Worm (Caenorhabditis elegans) whole organism, young adult: ENCODE results near the gene msp-33.
A peak's percentile ranks its signal among the peaks of the same experiment; 100 is the strongest.

Experiments
- B0019.2 ChIP-seq: fragments of 200-800 bp; sonication (Bioruptor generic); conservative IDR thresholded peaks from 2 replicates; pipeline ENCODE4 v1.3.6; 2022; ENCODE audit warnings: missing genetic modification reagents, missing genetic modification characterization, missing compliant biosample characterization
- B0035.1 ChIP-seq: sonication (generic microtip); optimal IDR thresholded peaks from 2 replicates; lab custom pipeline; 2016; ENCODE audit warnings: missing genetic modification characterization, mild to moderate bottlenecking, missing compliant biosample characterization, missing genotype, missing genetic modification reagents
- B0261.1 ChIP-seq: sonication (generic microtip); optimal IDR thresholded peaks from 2 replicates; lab custom pipeline; 2016; ENCODE audit warnings: mild to moderate bottlenecking, missing genetic modification characterization, moderate library complexity, missing compliant biosample characterization
- C06A6.2 ChIP-seq: fragments of 200-800 bp; sonication (Bioruptor generic); conservative IDR thresholded peaks from 2 replicates; pipeline ENCODE4 v1.3.6; 2022; ENCODE audit warnings: missing genetic modification characterization, missing compliant biosample characterization
- C17E4.6 ChIP-seq: fragments of 200-800 bp; sonication (Bioruptor generic); IDR thresholded peaks from 2 replicates; pipeline ENCODE4 v1.3.6; 2022; ENCODE audit warnings: missing genetic modification reagents, missing genetic modification characterization, missing compliant biosample characterization
- F37B4.10 ChIP-seq: fragments of 200-800 bp; sonication (Bioruptor generic); IDR thresholded peaks from 2 replicates; pipeline ENCODE4 v1.3.6; 2022; ENCODE audit warnings: missing genetic modification characterization, missing compliant biosample characterization
- F57C9.4 ChIP-seq: sonication (generic microtip); optimal IDR thresholded peaks from 2 replicates; lab custom pipeline; 2017; ENCODE audit warnings: mild to moderate bottlenecking, missing genetic modification characterization, missing compliant biosample characterization
- T07F8.4 ChIP-seq: sonication (generic microtip); optimal IDR thresholded peaks from 2 replicates; lab custom pipeline; 2016; ENCODE audit warnings: mild to moderate bottlenecking, missing genetic modification characterization, moderate library complexity, missing compliant biosample characterization
- Y67H2A.10 ChIP-seq: fragments of 200-800 bp; sonication (Bioruptor generic); conservative IDR thresholded peaks from 2 replicates; pipeline ENCODE4 v1.3.6; 2022; ENCODE audit warnings: missing genetic modification reagents, missing genetic modification characterization, missing compliant biosample characterization
- Y79H2A.3 ChIP-seq: fragments of 200-800 bp; sonication (Bioruptor generic); conservative IDR thresholded peaks from 2 replicates; pipeline ENCODE4 v1.3.6; 2022; ENCODE audit warnings: missing genetic modification reagents, missing genetic modification characterization, missing compliant biosample characterization
- Y95B8A.8 ChIP-seq: fragments of 200-800 bp; sonication (Bioruptor generic); IDR thresholded peaks from 2 replicates; pipeline ENCODE4 v1.3.6; 2022; ENCODE audit warnings: missing genetic modification reagents, missing genetic modification characterization, missing compliant biosample characterization
- akir-1 ChIP-seq: fragments of 200-800 bp; sonication (Bioruptor generic); optimal IDR thresholded peaks from 2 replicates; lab custom pipeline; 2018; ENCODE audit warnings: mild to moderate bottlenecking, missing genetic modification characterization, moderate library complexity, missing compliant biosample characterization
- aptf-2 ChIP-seq: fragments of 200-800 bp; sonication (Bioruptor generic); conservative IDR thresholded peaks from 2 replicates; pipeline ENCODE4 v1.3.6; 2022; ENCODE audit warnings: missing genetic modification reagents, missing genetic modification characterization, missing compliant biosample characterization
- attf-3 ChIP-seq: fragments of 200-800 bp; sonication (Bioruptor generic); conservative IDR thresholded peaks from 2 replicates; pipeline ENCODE4 v1.3.6; 2022; ENCODE audit warnings: missing genetic modification reagents, missing genetic modification characterization, missing compliant biosample characterization
- cebp-1 ChIP-seq, 2 experiments: fragments of 200-800 bp in 1 of 2; sonication (Bioruptor generic) in 1 of 2; sonication (generic microtip) in 1 of 2; IDR thresholded peaks in 1 of 2; optimal IDR thresholded peaks in 1 of 2; 2 replicates each; pipeline versions ENCODE4 v1.3.6 to Lab custom; 2017 to 2022; ENCODE audit warnings: missing compliant biosample characterization in 2 of 2, missing genetic modification characterization in 2 of 2, mild to moderate bottlenecking in 1 of 2, missing genetic modification reagents in 1 of 2, moderate library complexity in 1 of 2
- cebp-2 ChIP-seq: fragments of 200-800 bp; sonication (Bioruptor generic); IDR thresholded peaks from 2 replicates; pipeline ENCODE4 v1.3.6; 2022; ENCODE audit warnings: missing genetic modification characterization, missing compliant biosample characterization
- ceh-100 ChIP-seq: fragments of 200-800 bp; sonication (Bioruptor generic); IDR thresholded peaks from 2 replicates; pipeline ENCODE4 v1.3.6; 2022; ENCODE audit warnings: missing genetic modification reagents, missing genetic modification characterization, missing compliant biosample characterization
- ceh-58 ChIP-seq: fragments of 200-800 bp; sonication (Bioruptor generic); IDR thresholded peaks from 2 replicates; pipeline ENCODE4 v1.3.6; 2022; ENCODE audit warnings: missing genetic modification characterization, missing compliant biosample characterization
- chd-7 ChIP-seq: sonication (generic microtip); optimal IDR thresholded peaks from 2 replicates; lab custom pipeline; 2016; ENCODE audit warnings: mild to moderate bottlenecking, missing genetic modification characterization, moderate library complexity, missing compliant biosample characterization
- egl-18 ChIP-seq: fragments of 200-800 bp; sonication (Bioruptor generic); IDR thresholded peaks from 2 replicates; pipeline ENCODE4 v1.3.6; 2022; ENCODE audit warnings: missing genetic modification reagents, missing genetic modification characterization, missing compliant biosample characterization
- egl-44 ChIP-seq: fragments of 200-800 bp; sonication (Bioruptor generic); IDR thresholded peaks from 2 replicates; pipeline ENCODE4 v1.3.6; 2022; ENCODE audit warnings: missing genetic modification reagents, missing genetic modification characterization, missing compliant biosample characterization
- egrh-3 ChIP-seq: fragments of 200-800 bp; sonication (Bioruptor generic); IDR thresholded peaks from 2 replicates; pipeline ENCODE4 v1.3.6; 2022; ENCODE audit warnings: missing genetic modification reagents, missing genetic modification characterization, missing compliant biosample characterization
- hlh-12 ChIP-seq: sonication (generic microtip); optimal IDR thresholded peaks from 2 replicates; lab custom pipeline; 2016; ENCODE audit warnings: missing genetic modification characterization, missing compliant biosample characterization
- hlh-26 ChIP-seq: fragments of 200-800 bp; sonication (Bioruptor generic); conservative IDR thresholded peaks from 2 replicates; pipeline ENCODE4 v1.3.6; 2022; ENCODE audit warnings: missing genetic modification reagents, missing genetic modification characterization, missing compliant biosample characterization
- hrde-1 ChIP-seq: sonication (generic microtip); optimal IDR thresholded peaks from 2 replicates; lab custom pipeline; 2016; ENCODE audit warnings: missing genetic modification characterization, mild to moderate bottlenecking, missing compliant biosample characterization, moderate library complexity, missing genotype, missing genetic modification reagents, borderline replicate concordance
- let-607 ChIP-seq, 2 experiments: fragments of 200-800 bp in 1 of 2; sonication (Bioruptor generic) in 1 of 2; sonication (generic microtip) in 1 of 2; optimal IDR thresholded peaks; 2 replicates each; lab custom pipeline; 2016 to 2018; ENCODE audit warnings: mild to moderate bottlenecking in 2 of 2, missing compliant biosample characterization in 2 of 2, missing genetic modification characterization in 2 of 2, moderate library complexity in 2 of 2, missing genotype in 1 of 2
- lin-26 ChIP-seq: fragments of 200-800 bp; sonication (Bioruptor generic); IDR thresholded peaks from 2 replicates; pipeline ENCODE4 v1.3.6; 2022; ENCODE audit warnings: missing genetic modification reagents, missing genetic modification characterization, missing compliant biosample characterization
- lin-35 ChIP-seq, 3 experiments: fragments of 150-350 bp in 2 of 3; sonication (generic microtip) in 1 of 3; optimal IDR thresholded peaks; 2 replicates each; lab custom pipeline; 2014 to 2018; ENCODE audit warnings: missing biosample characterization in 3 of 3, missing genetic modification characterization in 3 of 3, missing genetic modification reagents in 3 of 3
- lin-40 ChIP-seq: sonication (generic microtip); optimal IDR thresholded peaks from 2 replicates; lab custom pipeline; 2016; ENCODE audit warnings: missing genetic modification characterization, mild to moderate bottlenecking, missing compliant biosample characterization, missing genotype, missing genetic modification reagents
- lin-54 ChIP-seq: fragments of 200-800 bp; sonication (Bioruptor generic); optimal IDR thresholded peaks from 2 replicates; lab custom pipeline; 2018; ENCODE audit warnings: mild to moderate bottlenecking, missing genetic modification characterization, missing compliant biosample characterization
- lir-1 ChIP-seq: fragments of 200-800 bp; sonication (Bioruptor generic); conservative IDR thresholded peaks from 2 replicates; pipeline ENCODE4 v1.3.6; 2022; ENCODE audit warnings: missing genetic modification reagents, missing genetic modification characterization, missing compliant biosample characterization
- mcd-1 ChIP-seq: fragments of 200-800 bp; sonication (Bioruptor generic); IDR thresholded peaks from 2 replicates; pipeline ENCODE4 v1.3.6; 2022; ENCODE audit warnings: missing genetic modification reagents, missing genetic modification characterization, missing compliant biosample characterization
- nfya-1 ChIP-seq: sonication (generic microtip); optimal IDR thresholded peaks from 2 replicates; lab custom pipeline; 2017; ENCODE audit warnings: antibody characterized with exemption, missing compliant biosample characterization, missing genetic modification characterization, borderline replicate concordance; ENCODE audit not compliant: insufficient read depth
- nfyb-1 ChIP-seq: fragments of 200-800 bp; sonication (Bioruptor generic); IDR thresholded peaks from 2 replicates; pipeline ENCODE4 v1.3.6; 2022; ENCODE audit warnings: missing genetic modification reagents, missing genetic modification characterization, missing compliant biosample characterization
- nhr-120 ChIP-seq: fragments of 200-800 bp; sonication (Bioruptor generic); IDR thresholded peaks from 2 replicates; pipeline ENCODE4 v1.3.6; 2022; ENCODE audit warnings: missing genetic modification characterization, missing compliant biosample characterization
- nhr-179 ChIP-seq: sonication (generic microtip); optimal IDR thresholded peaks from 2 replicates; lab custom pipeline; 2016; ENCODE audit warnings: mild to moderate bottlenecking, missing genetic modification characterization, missing compliant biosample characterization
- nhr-80 ChIP-seq: sonication (generic microtip); optimal IDR thresholded peaks from 2 replicates; lab custom pipeline; 2016; ENCODE audit warnings: missing genetic modification characterization, missing compliant biosample characterization
- repo-1 ChIP-seq: sonication (generic microtip); optimal IDR thresholded peaks from 2 replicates; lab custom pipeline; 2017; ENCODE audit warnings: mild to moderate bottlenecking, missing genetic modification characterization, missing compliant biosample characterization
- rpc-1 ChIP-seq, 2 experiments: fragments of 150-350 bp in 1 of 2; sonication (generic microtip) in 1 of 2; optimal IDR thresholded peaks; 2 replicates each; lab custom pipeline; 2014 to 2018; ENCODE audit warnings: missing biosample characterization in 1 of 2, missing genetic modification characterization in 1 of 2, missing genetic modification reagents in 1 of 2, missing genotype in 1 of 2
- sea-2 ChIP-seq: fragments of 200-800 bp; sonication (Bioruptor generic); IDR thresholded peaks from 2 replicates; pipeline ENCODE4 v1.3.6; 2022; ENCODE audit warnings: missing genetic modification characterization, missing compliant biosample characterization
- snpc-1.3 ChIP-seq: sonication (generic microtip); optimal IDR thresholded peaks from 2 replicates; lab custom pipeline; 2017; ENCODE audit warnings: missing genetic modification characterization, mild to moderate bottlenecking, missing compliant biosample characterization, antibody characterized with exemption, moderate library complexity, missing genotype, missing genetic modification reagents; ENCODE audit not compliant: insufficient read depth
- snpc-4 ChIP-seq, 5 experiments: fragments of 150-350 bp in 1 of 5; sonication (generic microtip) in 4 of 5; optimal IDR thresholded peaks; 2 replicates each; lab custom pipeline; 2014 to 2018; ENCODE audit warnings: missing genetic modification characterization in 5 of 5, missing biosample characterization in 3 of 5, antibody characterized with exemption in 2 of 5, mild to moderate bottlenecking in 2 of 5, missing compliant biosample characterization in 2 of 5, missing genotype in 2 of 5, moderate library complexity in 2 of 5, missing genetic modification reagents in 1 of 5
- somi-1 ChIP-seq: fragments of 200-800 bp; sonication (Bioruptor generic); optimal IDR thresholded peaks from 2 replicates; lab custom pipeline; 2018; ENCODE audit warnings: mild to moderate bottlenecking, missing genetic modification characterization, missing compliant biosample characterization
- unc-62 ChIP-seq: fragments of 150-350 bp; optimal IDR thresholded peaks from 2 replicates; lab custom pipeline; 2014; ENCODE audit warnings: missing biosample characterization, missing genetic modification reagents, missing genetic modification characterization
- xnd-1 ChIP-seq: sonication (generic microtip); optimal IDR thresholded peaks from 2 replicates; lab custom pipeline; 2016; ENCODE audit warnings: missing genotype, missing genetic modification reagents, missing genetic modification characterization, missing compliant biosample characterization
- ztf-22 ChIP-seq: fragments of 200-800 bp; sonication (Bioruptor generic); optimal IDR thresholded peaks from 2 replicates; lab custom pipeline; 2018; ENCODE audit warnings: mild to moderate bottlenecking, missing genetic modification characterization, moderate library complexity, missing compliant biosample characterization

The msp-33 gene

ce11 chrII:4857873-4858364, 34.6 kb downstream of the msp-33 start, which contains the start of gene F11G11.5 (continued):
- no peak for TF ChIP-seq B0261.1 (tag; lab: Kevin White, UChicago)
- TF ChIP-seq unc-62 (GFP tag; lab: Kevin White, UChicago): no peak
- no peak for TF ChIP-seq F37B4.10 (GFP tag; lab: Robert Waterston, UW)
- no peak for TF ChIP-seq ceh-58
- TF ChIP-seq C06A6.2: no peak
- TF ChIP-seq let-607 (tag; optimal IDR thresholded peaks at IDR 0.05; lab: Kevin White, UChicago): peak in 1 of 2 experiments; percentile 21
- no peak for TF ChIP-seq sea-2 (GFP tag; lab: Robert Waterston, UW)
- no peak for TF ChIP-seq ztf-22 (GFP tag; lab: Kevin White, UChicago)
- TF ChIP-seq F57C9.4 (tag; lab: Kevin White, UChicago): no peak
- TF ChIP-seq lir-1 (GFP tag; lab: Robert Waterston, UW): no peak
- TF ChIP-seq nfya-1: no peak
- no peak for TF ChIP-seq ceh-100 (GFP tag; lab: Robert Waterston, UW)
- TF ChIP-seq T07F8.4 (tag; lab: Kevin White, UChicago): no peak
- peak; percentile 75; the same call in 1 of the 2 replicates for TF ChIP-seq nfyb-1 (GFP tag; lab: Robert Waterston, UW)
- no peak for TF ChIP-seq egl-44 (GFP tag; lab: Robert Waterston, UW)
- peak; percentile 32 for TF ChIP-seq repo-1 (tag; lab: Kevin White, UChicago)
- no peak for TF ChIP-seq xnd-1
- no peak for TF ChIP-seq lin-35 (GFP tag; optimal IDR thresholded peaks at IDR 0.05; lab: Kevin White, UChicago)
- no peak for TF ChIP-seq hrde-1 (tag; lab: Kevin White, UChicago)
- TF ChIP-seq aptf-2 (GFP tag; lab: Robert Waterston, UW): no peak
- no peak for TF ChIP-seq hlh-26 (GFP tag; lab: Robert Waterston, UW)
- TF ChIP-seq B0035.1 (tag; lab: Kevin White, UChicago): no peak
- no peak for TF ChIP-seq snpc-1.3 (tag; lab: Kevin White, UChicago)
- TF ChIP-seq lin-40 (tag; lab: Kevin White, UChicago): no peak
- TF ChIP-seq lin-26: no peak; the same call in 1 of the 2 replicates
- TF ChIP-seq hlh-12 (tag; lab: Kevin White, UChicago): no peak
- TF ChIP-seq mcd-1: peak; percentile 41; the same call in 1 of the 2 replicates
- peak; percentile 26; the same call in 1 of the 2 replicates for TF ChIP-seq egrh-3 (GFP tag; lab: Robert Waterston, UW)
- no peak for TF ChIP-seq Y79H2A.3
- TF ChIP-seq B0019.2: no peak
- no peak for TF ChIP-seq Y67H2A.10 (GFP tag; lab: Robert Waterston, UW)
- TF ChIP-seq somi-1 (GFP tag; lab: Kevin White, UChicago): no peak
- no peak for TF ChIP-seq nhr-120 (GFP tag; lab: Robert Waterston, UW)
- TF ChIP-seq Y95B8A.8 (GFP tag; lab: Robert Waterston, UW): no peak
- TF ChIP-seq C17E4.6 (GFP tag; lab: Robert Waterston, UW): no peak
- TF ChIP-seq nhr-179 (tag; lab: Kevin White, UChicago): no peak
- no peak for TF ChIP-seq attf-3 (GFP tag; lab: Robert Waterston, UW)
- TF ChIP-seq egl-18 (GFP tag; lab: Robert Waterston, UW): no peak
- TF ChIP-seq snpc-4 (GFP tag; optimal IDR thresholded peaks at IDR 0.05; lab: Kevin White, UChicago): no peak
- no peak for TF ChIP-seq snpc-4 (tag; optimal IDR thresholded peaks at IDR 0.05; lab: Kevin White, UChicago)
- TF ChIP-seq cebp-1 (GFP tag; IDR thresholded peaks at IDR 0.05; lab: Robert Waterston, UW): no peak
- TF ChIP-seq cebp-1 (tag; optimal IDR thresholded peaks at IDR 0.05; lab: Kevin White, UChicago): peak; percentile 24
- 0 out of 2 replicates have a peak, but pooled peaks have one; percentile 47 for TF ChIP-seq cebp-2
- TF ChIP-seq akir-1 (GFP tag; lab: Kevin White, UChicago): no peak
- TF ChIP-seq chd-7 (tag; lab: Kevin White, UChicago): no peak
- TF ChIP-seq lin-54 (GFP tag; lab: Kevin White, UChicago): no peak
- no peak for TF ChIP-seq rpc-1 (optimal IDR thresholded peaks at IDR 0.05; lab: Kevin White, UChicago)
- no peak for TF ChIP-seq rpc-1 (tag; optimal IDR thresholded peaks at IDR 0.05; lab: Kevin White, UChicago)
- TF ChIP-seq nhr-80 (tag; lab: Kevin White, UChicago): no peak
